Worm (Caenorhabditis elegans) whole organism, L2 larva: ENCODE results near the gene nhr-128.

Experiments used
- C34F6.9 ChIP-seq: fragments of 150-350 bp; optimal IDR thresholded peaks from 2 replicates; lab custom pipeline; 2014; ENCODE audit warnings: missing biosample characterization, missing genetic modification characterization
- F13H6.1 ChIP-seq: sonication (generic microtip); optimal IDR thresholded peaks from 2 replicates; lab custom pipeline; 2016; ENCODE audit warnings: missing genetic modification characterization, missing compliant biosample characterization
- Y55F3AM.14 ChIP-seq: fragments of 200-800 bp; sonication (Bioruptor generic); optimal IDR thresholded peaks from 2 replicates; lab custom pipeline; 2018; ENCODE audit warnings: mild to moderate bottlenecking, missing genetic modification characterization, missing compliant biosample characterization
- alr-1 ChIP-seq: fragments of 150-350 bp; optimal IDR thresholded peaks from 2 replicates; lab custom pipeline; 2014; ENCODE audit warnings: missing biosample characterization, missing genetic modification characterization
- ama-1 ChIP-seq: fragments of 150-350 bp; optimal IDR thresholded peaks from 2 replicates; lab custom pipeline; 2018; ENCODE audit warnings: inconsistent platforms
- ceh-16 ChIP-seq: fragments of 150-350 bp; optimal IDR thresholded peaks from 2 replicates; lab custom pipeline; 2014; ENCODE audit warnings: missing biosample characterization, missing genetic modification characterization
- ceh-82 ChIP-seq: fragments of 150-350 bp; optimal IDR thresholded peaks from 2 replicates; lab custom pipeline; 2014; ENCODE audit warnings: missing biosample characterization, missing genetic modification characterization
- crh-2 ChIP-seq: sonication (generic microtip); optimal IDR thresholded peaks from 2 replicates; lab custom pipeline; 2017; ENCODE audit warnings: missing biosample characterization, missing genetic modification characterization
- dmd-4 ChIP-seq: sonication (generic microtip); optimal IDR thresholded peaks from 2 replicates; lab custom pipeline; 2017; ENCODE audit warnings: missing biosample characterization, missing genetic modification characterization
- elt-1 ChIP-seq: fragments of 150-350 bp; optimal IDR thresholded peaks from 2 replicates; lab custom pipeline; 2014; ENCODE audit warnings: missing biosample characterization, missing genetic modification characterization
- fos-1 ChIP-seq: fragments of 150-350 bp; optimal IDR thresholded peaks from 2 replicates; lab custom pipeline; 2014; ENCODE audit warnings: missing biosample characterization, missing genetic modification characterization
- gmeb-1 ChIP-seq: fragments of 150-350 bp; optimal IDR thresholded peaks from 2 replicates; lab custom pipeline; 2014; ENCODE audit warnings: missing biosample characterization, missing genetic modification characterization
- lin-39 ChIP-seq: fragments of 150-350 bp; optimal IDR thresholded peaks from 2 replicates; lab custom pipeline; 2014; ENCODE audit warnings: missing biosample characterization, missing genetic modification reagents, missing genetic modification characterization
- lsy-2 ChIP-seq, 2 experiments: fragments of 150-350 bp in 1 of 2; sonication (generic microtip) in 1 of 2; optimal IDR thresholded peaks; 2 replicates each; lab custom pipeline; 2014 to 2017; ENCODE audit warnings: missing biosample characterization in 2 of 2, missing genetic modification characterization in 2 of 2
- mab-5 ChIP-seq: fragments of 150-350 bp; optimal IDR thresholded peaks from 2 replicates; lab custom pipeline; 2014; ENCODE audit warnings: missing biosample characterization, missing genetic modification characterization
- mbf-1 ChIP-seq: sonication (generic microtip); optimal IDR thresholded peaks from 2 replicates; lab custom pipeline; 2017; ENCODE audit warnings: missing biosample characterization, missing genetic modification characterization
- mdl-1 ChIP-seq, 2 experiments: fragments of 150-350 bp in 1 of 2; sonication (generic microtip) in 1 of 2; optimal IDR thresholded peaks; 2 replicates each; lab custom pipeline; 2017; ENCODE audit warnings: missing biosample characterization in 2 of 2, missing genetic modification characterization in 2 of 2
- nhr-10 ChIP-seq: sonication (generic microtip); optimal IDR thresholded peaks from 2 replicates; lab custom pipeline; 2017; ENCODE audit warnings: missing biosample characterization, missing genetic modification characterization
- nhr-12 ChIP-seq: fragments of 150-350 bp; optimal IDR thresholded peaks from 2 replicates; lab custom pipeline; 2014; ENCODE audit warnings: missing biosample characterization, missing genetic modification characterization
- nhr-129 ChIP-seq: fragments of 150-350 bp; optimal IDR thresholded peaks from 2 replicates; lab custom pipeline; 2014; ENCODE audit warnings: missing biosample characterization, missing genetic modification characterization
- nhr-21 ChIP-seq: fragments of 150-350 bp; optimal IDR thresholded peaks from 2 replicates; lab custom pipeline; 2014; ENCODE audit warnings: missing biosample characterization, missing genetic modification characterization
- nhr-23 ChIP-seq: fragments of 150-350 bp; optimal IDR thresholded peaks from 2 replicates; lab custom pipeline; 2014; ENCODE audit warnings: missing biosample characterization, missing genetic modification reagents, missing genetic modification characterization
- nhr-237 ChIP-seq: fragments of 150-350 bp; optimal IDR thresholded peaks from 2 replicates; lab custom pipeline; 2014; ENCODE audit warnings: missing biosample characterization, missing genetic modification characterization
- nhr-6 ChIP-seq: fragments of 150-350 bp; optimal IDR thresholded peaks from 2 replicates; lab custom pipeline; 2014; ENCODE audit warnings: missing biosample characterization, missing genetic modification characterization
- nhr-77 ChIP-seq: fragments of 150-350 bp; optimal IDR thresholded peaks from 2 replicates; lab custom pipeline; 2014; ENCODE audit warnings: missing biosample characterization, missing genetic modification characterization
- peb-1 ChIP-seq: fragments of 150-350 bp; optimal IDR thresholded peaks from 2 replicates; lab custom pipeline; 2014; ENCODE audit warnings: missing biosample characterization, missing genetic modification characterization
- sem-4 ChIP-seq: fragments of 150-350 bp; optimal IDR thresholded peaks from 2 replicates; lab custom pipeline; 2014; ENCODE audit warnings: missing biosample characterization, missing genetic modification reagents, missing genetic modification characterization
- skn-1 ChIP-seq: sonication (generic microtip); optimal IDR thresholded peaks from 2 replicates; lab custom pipeline; 2017; ENCODE audit warnings: missing biosample characterization, missing genetic modification characterization
- sma-3 ChIP-seq: sonication (generic microtip); optimal IDR thresholded peaks from 2 replicates; lab custom pipeline; 2016; ENCODE audit warnings: missing genetic modification reagents, missing genetic modification characterization, missing compliant biosample characterization
- sma-9 ChIP-seq, 2 experiments: fragments of 150-350 bp in 1 of 2; sonication (generic microtip) in 1 of 2; optimal IDR thresholded peaks; 2 replicates each; lab custom pipeline; 2014 to 2016; ENCODE audit warnings: missing genetic modification characterization in 2 of 2, mild to moderate bottlenecking in 1 of 2, missing biosample characterization in 1 of 2, missing compliant biosample characterization in 1 of 2, missing genetic modification reagents in 1 of 2, moderate library complexity in 1 of 2
- snpc-4 ChIP-seq: fragments of 150-350 bp; optimal IDR thresholded peaks from 2 replicates; lab custom pipeline; 2014; ENCODE audit warnings: missing biosample characterization, missing genetic modification characterization
- unc-39 ChIP-seq: fragments of 150-350 bp; optimal IDR thresholded peaks from 2 replicates; lab custom pipeline; 2014; ENCODE audit warnings: missing biosample characterization, missing genetic modification characterization
- unc-55 ChIP-seq: fragments of 150-350 bp; sonication (generic microtip); optimal IDR thresholded peaks from 3 replicates; lab custom pipeline; 2014; ENCODE audit warnings: missing biosample characterization, missing genetic modification reagents, missing genetic modification characterization
- zag-1 ChIP-seq: fragments of 150-350 bp; optimal IDR thresholded peaks from 2 replicates; lab custom pipeline; 2014; ENCODE audit warnings: missing biosample characterization, missing genetic modification characterization
- ztf-1 ChIP-seq: fragments of 200-800 bp; sonication (Bioruptor generic); conservative IDR thresholded peaks from 2 replicates; pipeline ENCODE4 v1.3.6; 2022; ENCODE audit warnings: missing genetic modification characterization, missing compliant biosample characterization
- ztf-11 ChIP-seq: sonication (generic microtip); optimal IDR thresholded peaks from 2 replicates; lab custom pipeline; 2017; ENCODE audit warnings: missing biosample characterization, missing genetic modification characterization
- ztf-4 ChIP-seq: fragments of 150-350 bp; optimal IDR thresholded peaks from 2 replicates; lab custom pipeline; 2014; ENCODE audit warnings: missing biosample characterization, missing genetic modification characterization

The nhr-128 gene

ce11 chrV:2207527-2207926 is 14.3 kb upstream of the nhr-128 start:
- TF ChIP-seq mab-5 = no peak
- TF ChIP-seq unc-39 (tag; lab: Kevin White, UChicago) = no peak
- no peak for TF ChIP-seq Y55F3AM.14
- TF ChIP-seq alr-1 (tag; lab: Kevin White, UChicago) = no peak
- TF ChIP-seq nhr-12 (tag; lab: Kevin White, UChicago) = no peak
- TF ChIP-seq lin-39 = no peak
- TF ChIP-seq sma-9 (GFP tag; optimal IDR thresholded peaks at IDR 0.05; lab: Kevin White, UChicago) = no peak
- TF ChIP-seq sma-9 (tag; optimal IDR thresholded peaks at IDR 0.05; lab: Kevin White, UChicago) = no peak
- TF ChIP-seq sem-4 (tag; lab: Kevin White, UChicago) = no peak
- TF ChIP-seq nhr-21 (tag; lab: Kevin White, UChicago) = no peak
- TF ChIP-seq ztf-4 (tag; lab: Kevin White, UChicago) = no peak
- TF ChIP-seq nhr-10 (tag; lab: Kevin White, UChicago) = no peak
- no peak for TF ChIP-seq ztf-1
- no peak for TF ChIP-seq skn-1

- TF ChIP-seq nhr-10 (tag; lab: Kevin White, UChicago) = no peak
- TF ChIP-seq nhr-21 (tag; lab: Kevin White, UChicago) = no peak
- no peak for TF ChIP-seq nhr-77 (tag; lab: Kevin White, UChicago)
- no peak for TF ChIP-seq mbf-1 (tag; lab: Kevin White, UChicago)
- TF ChIP-seq ceh-16 = no peak
- no peak for TF ChIP-seq zag-1 (tag; lab: Kevin White, UChicago)
- TF ChIP-seq C34F6.9 (tag; lab: Kevin White, UChicago) = no peak
- TF ChIP-seq ama-1 (lab: Kevin White, UChicago) = no peak
- peak; percentile 23 for TF ChIP-seq fos-1
- TF ChIP-seq alr-1 (tag; lab: Kevin White, UChicago) = no peak
- no peak for TF ChIP-seq sma-3 (GFP tag; lab: Kevin White, UChicago)
- TF ChIP-seq skn-1 = no peak
- no peak for TF ChIP-seq nhr-237 (tag; lab: Kevin White, UChicago)
- TF ChIP-seq dmd-4 (tag; lab: Kevin White, UChicago) = no peak
- TF ChIP-seq unc-55 = no peak
- peak; percentile 7 for TF ChIP-seq nhr-129 (tag; lab: Kevin White, UChicago)
- peak; percentile 3 for TF ChIP-seq F13H6.1 (tag; lab: Kevin White, UChicago)
- TF ChIP-seq elt-1 (tag; lab: Kevin White, UChicago) = no peak
- no peak for TF ChIP-seq nhr-6 (tag; lab: Kevin White, UChicago)
- no peak for TF ChIP-seq peb-1 (tag; lab: Kevin White, UChicago)
- peak; percentile 73 for TF ChIP-seq sma-9 (GFP tag; optimal IDR thresholded peaks at IDR 0.05; lab: Kevin White, UChicago)
- TF ChIP-seq sma-9 (tag; optimal IDR thresholded peaks at IDR 0.05; lab: Kevin White, UChicago) = no peak
- no peak for TF ChIP-seq lsy-2 (tag; optimal IDR thresholded peaks at IDR 0.05; lab: Kevin White, UChicago)
- no peak for TF ChIP-seq gmeb-1 (tag; lab: Kevin White, UChicago)
- TF ChIP-seq ztf-4 (tag; lab: Kevin White, UChicago) = no peak
- TF ChIP-seq Y55F3AM.14 = no peak
- TF ChIP-seq ceh-82 = no peak
- TF ChIP-seq mdl-1 (tag; optimal IDR thresholded peaks at IDR 0.05; lab: Kevin White, UChicago) = no peak
- peak; percentile 38 for TF ChIP-seq crh-2 (tag; lab: Kevin White, UChicago)
- TF ChIP-seq ztf-1 = no peak
- no peak for TF ChIP-seq ztf-11 (tag; lab: Kevin White, UChicago)
- TF ChIP-seq nhr-23 = no peak
These were observed 9.9 kb upstream of the nhr-128 start, which contains the start of gene nhr-133 for ce11 chrV:2211936-2212335. Gene nhr-133, minus strand, starts transcription at chrV:2212118.

- TF ChIP-seq dmd-4 (tag; lab: Kevin White, UChicago) (no peak), ztf-11 (tag; lab: Kevin White, UChicago) (no peak), mab-5 (no peak), snpc-4 (tag; lab: Kevin White, UChicago) (no peak), sma-9 (GFP tag; optimal IDR thresholded peaks at IDR 0.05; lab: Kevin White, UChicago) (peak; percentile 35), sma-9 (tag; optimal IDR thresholded peaks at IDR 0.05; lab: Kevin White, UChicago) (no peak), nhr-21 (tag; lab: Kevin White, UChicago) (no peak), gmeb-1 (tag; lab: Kevin White, UChicago) (peak; percentile 2), nhr-77 (tag; lab: Kevin White, UChicago) (no peak), alr-1 (tag; lab: Kevin White, UChicago) (no peak), lsy-2 (tag; optimal IDR thresholded peaks at IDR 0.05; lab: Kevin White, UChicago) (peak in 1 of 2 experiments; percentile 21), nhr-12 (tag; lab: Kevin White, UChicago) (no peak), nhr-10 (tag; lab: Kevin White, UChicago) (no peak), unc-55 (peak; percentile 30), nhr-6 (tag; lab: Kevin White, UChicago) (no peak), fos-1 (peak; percentile 56), unc-39 (tag; lab: Kevin White, UChicago) (no peak)
- TF ChIP-seq, all 48 proteins: peak for 5
These were observed 7.3 kb upstream of the nhr-128 start, which contains the start of gene nhr-184 for ce11 chrV:2214428-2215038. Gene nhr-184, minus strand, starts transcription at chrV:2214478.
